Worm (Caenorhabditis elegans): ENCODE data around the gene ndua-5.
A peak's percentile ranks its signal among the peaks of the same experiment; 100 is the strongest.

Gene ndua-5

ce11 chrIV:9534342-9534741, 9.6 kb upstream of the ndua-5 start:
- TF ChIP-seq nhr-77 (tag; optimal IDR thresholded peaks at IDR 0.05) (no peak), ztf-4 (tag; optimal IDR thresholded peaks at IDR 0.05) (no peak), tbx-2 (tag; optimal IDR thresholded peaks at IDR 0.05) (no peak), pha-4 (tag; optimal IDR thresholded peaks at IDR 0.05) (peak; percentile 48), elt-2 (tag; optimal IDR thresholded peaks at IDR 0.05) (no peak), nhr-12 (tag; optimal IDR thresholded peaks at IDR 0.05) (no peak), ztf-11 (tag; optimal IDR thresholded peaks at IDR 0.05) (no peak), mdl-1 (tag; optimal IDR thresholded peaks at IDR 0.05) (no peak), ceh-28 (tag; optimal IDR thresholded peaks at IDR 0.05) (no peak), snpc-4 (tag; optimal IDR thresholded peaks at IDR 0.05) (peak; percentile 6), nhr-25 (tag; optimal IDR thresholded peaks at IDR 0.05) (peak; percentile 85), nhr-67 (tag; optimal IDR thresholded peaks at IDR 0.05) (no peak), nhr-23 (tag; optimal IDR thresholded peaks at IDR 0.05) (peak; percentile 46)

- peak; percentile 14 for TF ChIP-seq elt-2 (tag; optimal IDR thresholded peaks at IDR 0.05)
- no peak for TF ChIP-seq mml-1 (tag; optimal IDR thresholded peaks at IDR 0.05)
These were observed 8.4 kb upstream of the ndua-5 start, which contains the start of gene F56H11.2 for ce11 chrIV:9533071-9533470. Gene F56H11.2 (minus strand): TSS chrIV:9533171.

- TF ChIP-seq nhr-11 (tag; optimal IDR thresholded peaks at IDR 0.05) (no peak), nhr-25 (tag; optimal IDR thresholded peaks at IDR 0.05) (peak; percentile 39), nhr-23 (tag; optimal IDR thresholded peaks at IDR 0.05) (peak; percentile 8), ama-1 (optimal IDR thresholded peaks at IDR 0.05) (peak; percentile 45), nhr-43 (tag; optimal IDR thresholded peaks at IDR 0.05; ENCODE audit: poor library complexity, severe bottlenecking) (peak; percentile 7), lsy-12 (tag; optimal IDR thresholded peaks at IDR 0.05) (peak; percentile 44), fos-1 (tag; optimal IDR thresholded peaks at IDR 0.05) (no peak)
These were observed 6.1 kb upstream of the ndua-5 start for ce11 chrIV:9530768-9531167.

- TF ChIP-seq nhr-11 (tag; optimal IDR thresholded peaks at IDR 0.05) (no peak), egl-27 (tag; optimal IDR thresholded peaks at IDR 0.05) (no peak), fkh-10 (GFP tag; optimal IDR thresholded peaks at IDR 0.05) (no peak), eor-1 (tag; optimal IDR thresholded peaks at IDR 0.05) (no peak), nhr-23 (tag; optimal IDR thresholded peaks at IDR 0.05) (no peak), nhr-77 (tag; optimal IDR thresholded peaks at IDR 0.05) (no peak), daf-12 (tag; optimal IDR thresholded peaks at IDR 0.05) (no peak), ztf-11 (tag; optimal IDR thresholded peaks at IDR 0.05) (no peak), elt-3 (tag; optimal IDR thresholded peaks at IDR 0.05) (no peak), ama-1 (optimal IDR thresholded peaks at IDR 0.05) (no peak), ZK546.5 (tag; optimal IDR thresholded peaks at IDR 0.05) (no peak), sea-2 (GFP tag; optimal IDR thresholded peaks at IDR 0.05) (no peak), nhr-25 (tag; optimal IDR thresholded peaks at IDR 0.05) (no peak), fkh-2 (tag; optimal IDR thresholded peaks at IDR 0.05) (no peak), egl-5 (tag; optimal IDR thresholded peaks at IDR 0.05) (no peak), zag-1 (tag; optimal IDR thresholded peaks at IDR 0.05) (no peak)
These were observed 4.9 kb upstream of the ndua-5 start, which contains the start of gene elo-7 for ce11 chrIV:9529647-9530046. Gene elo-7 (plus strand): TSS chrIV:9529947.

ce11 chrIV:9527002-9527401, 2.3 kb upstream of the ndua-5 start:
- TF ChIP-seq skn-1 (tag; optimal IDR thresholded peaks at IDR 0.05) (peak; percentile 7), ceh-28 (tag; optimal IDR thresholded peaks at IDR 0.05) (no peak), lin-39 (tag; optimal IDR thresholded peaks at IDR 0.05) (no peak), pha-4 (tag; optimal IDR thresholded peaks at IDR 0.05) (peak; percentile 48), aly-2 (tag; optimal IDR thresholded peaks at IDR 0.05) (no peak), elt-2 (tag; optimal IDR thresholded peaks at IDR 0.05) (peak; percentile 85), nhr-76 (tag; optimal IDR thresholded peaks at IDR 0.05) (no peak), pqm-1 (tag; optimal IDR thresholded peaks at IDR 0.05) (peak; percentile 88), egl-27 (tag; optimal IDR thresholded peaks at IDR 0.05) (no peak), nfya-1 (tag; optimal IDR thresholded peaks at IDR 0.05; ENCODE audit: insufficient read depth) (no peak), daf-12 (tag; optimal IDR thresholded peaks at IDR 0.05) (no peak), nhr-28 (tag; optimal IDR thresholded peaks at IDR 0.05) (no peak), nhr-237 (tag; optimal IDR thresholded peaks at IDR 0.05) (no peak), sea-2 (GFP tag; optimal IDR thresholded peaks at IDR 0.05) (no peak), unc-39 (tag; optimal IDR thresholded peaks at IDR 0.05) (no peak), elt-1 (tag; optimal IDR thresholded peaks at IDR 0.05) (no peak), R02D3.7 (tag; optimal IDR thresholded peaks at IDR 0.05) (no peak), fkh-2 (tag; optimal IDR thresholded peaks at IDR 0.05) (no peak), fkh-10 (GFP tag; optimal IDR thresholded peaks at IDR 0.05) (no peak), ceh-16 (tag; optimal IDR thresholded peaks at IDR 0.05) (no peak), hmg-11 (tag; optimal IDR thresholded peaks at IDR 0.05) (no peak), ztf-4 (tag; optimal IDR thresholded peaks at IDR 0.05) (no peak)
